Worm (Caenorhabditis elegans) whole organism, L1 larva: ENCODE results near the gene eco-1.

ENCODE experiments used
- ama-1 ChIP-seq: fragments of 150-350 bp; optimal IDR thresholded peaks from 2 replicates; lab custom pipeline; 2014
- ceh-8 ChIP-seq: fragments of 200-800 bp; sonication (Bioruptor generic); optimal IDR thresholded peaks from 2 replicates; lab custom pipeline; 2018; ENCODE audit warnings: mild to moderate bottlenecking, missing genetic modification characterization, moderate library complexity, missing compliant biosample characterization
- lin-39 ChIP-seq: fragments of 150-350 bp; optimal IDR thresholded peaks from 2 replicates; lab custom pipeline; 2014; ENCODE audit warnings: missing biosample characterization, missing genetic modification reagents, missing genetic modification characterization
- mdl-1 ChIP-seq, 2 experiments: fragments of 150-350 bp; optimal IDR thresholded peaks; 2 replicates each; lab custom pipeline; 2014 to 2017; ENCODE audit warnings: missing biosample characterization in 2 of 2, missing genetic modification characterization in 2 of 2, inconsistent platforms in 1 of 2
- nhr-11 ChIP-seq: fragments of 150-350 bp; optimal IDR thresholded peaks from 2 replicates; lab custom pipeline; 2014; ENCODE audit warnings: missing biosample characterization, missing genetic modification characterization
- snpc-4 ChIP-seq: fragments of 150-350 bp; optimal IDR thresholded peaks from 2 replicates; lab custom pipeline; 2014; ENCODE audit warnings: missing biosample characterization, missing genetic modification characterization
- sptf-1 ChIP-seq: fragments of 150-350 bp; optimal IDR thresholded peaks from 2 replicates; lab custom pipeline; 2014; ENCODE audit warnings: missing biosample characterization, missing genetic modification characterization
- vab-15 ChIP-seq: sonication (generic microtip); optimal IDR thresholded peaks from 2 replicates; lab custom pipeline; 2017; ENCODE audit warnings: missing genotype, mild to moderate bottlenecking, missing genetic modification characterization, missing compliant biosample characterization
- xbp-1 ChIP-seq: sonication (generic microtip); optimal IDR thresholded peaks from 2 replicates; lab custom pipeline; 2016; ENCODE audit warnings: missing genetic modification characterization, missing compliant biosample characterization
- zag-1 ChIP-seq: fragments of 150-350 bp; optimal IDR thresholded peaks from 2 replicates; lab custom pipeline; 2014; ENCODE audit warnings: missing biosample characterization, missing genetic modification characterization
- ztf-11 ChIP-seq, 2 experiments: sonication (generic microtip); optimal IDR thresholded peaks; 2 replicates each; lab custom pipeline; 2016 to 2017; ENCODE audit warnings: missing genetic modification characterization in 2 of 2, missing biosample characterization in 1 of 2, missing compliant biosample characterization in 1 of 2

DNA sequence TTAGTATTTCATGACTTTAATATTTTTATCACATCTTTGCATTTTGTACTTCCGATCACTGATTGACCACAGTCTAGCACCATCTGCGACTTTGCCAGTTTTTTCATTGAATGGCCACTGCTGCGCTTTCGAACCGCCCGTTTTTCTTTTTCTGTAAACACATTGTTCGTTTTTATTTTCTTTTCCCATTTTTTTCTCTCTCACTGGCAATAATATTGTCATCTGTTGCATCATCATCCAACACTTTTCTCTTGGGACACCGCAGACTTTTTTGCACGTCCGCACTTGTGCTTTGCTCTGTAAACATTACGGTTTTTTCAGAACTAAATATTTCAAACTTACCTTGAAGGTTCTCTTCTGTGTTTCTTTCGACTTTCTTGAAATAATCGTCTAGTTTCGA is 268 bp downstream of the eco-1 start:
- no peak for TF ChIP-seq ztf-11 (tag; optimal IDR thresholded peaks at IDR 0.05; lab: Kevin White, UChicago)
- no peak for TF ChIP-seq snpc-4 (tag; lab: Kevin White, UChicago)
- no peak for TF ChIP-seq xbp-1
- no peak for TF ChIP-seq nhr-11 (tag; lab: Kevin White, UChicago)
- TF ChIP-seq ceh-8 (GFP tag; lab: Kevin White, UChicago): no peak
- TF ChIP-seq zag-1: no peak
- TF ChIP-seq vab-15 (tag; lab: Kevin White, UChicago): no peak
- no peak for TF ChIP-seq sptf-1 (tag; lab: Kevin White, UChicago)
- TF ChIP-seq mdl-1 (tag; optimal IDR thresholded peaks at IDR 0.05; lab: Kevin White, UChicago): no peak
- TF ChIP-seq lin-39 (tag; lab: Kevin White, UChicago): no peak
- TF ChIP-seq ama-1: no peak
